Fruit fly (Drosophila melanogaster): ENCODE data around the gene Alp11.

Gene Alp11

DNA sequence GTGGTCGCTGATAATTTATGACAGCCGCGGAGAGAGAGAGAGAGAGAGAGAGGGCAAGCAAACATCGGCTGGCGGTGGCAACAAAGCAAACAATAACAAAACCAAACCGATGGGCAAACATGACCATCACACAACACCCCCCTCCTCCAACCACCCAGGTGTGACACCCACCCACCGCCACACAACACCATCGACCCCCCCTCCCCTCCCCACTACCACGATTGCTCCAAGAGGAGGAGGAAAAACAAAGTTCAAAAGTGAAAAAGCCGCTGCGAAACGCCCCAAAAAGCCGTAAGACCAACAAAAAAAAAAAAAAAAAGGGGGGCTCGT lies 32.1 kb downstream of the Alp11 start (continued):
- TF ChIP-seq exex (tag; optimal IDR thresholded peaks at IDR 0.05) (no peak), CG12744 (GFP tag; optimal IDR thresholded peaks at IDR 0.05) (no peak), ERR (GFP tag; optimal IDR thresholded peaks at IDR 0.05) (no peak), HmgD (GFP tag; optimal IDR thresholded peaks at IDR 0.05) (no peak), BtbVII (GFP tag; optimal IDR thresholded peaks at IDR 0.05) (peak; percentile 23), dimm (GFP tag; IDR thresholded peaks at IDR 0.05) (no peak), CoRest (tag; optimal IDR thresholded peaks at IDR 0.05) (peak; percentile 0), croc (GFP tag; conservative IDR thresholded peaks at IDR 0.05) (0 out of 3 replicates have a peak, but pooled peaks have one; percentile 1), ATbp (GFP tag; optimal IDR thresholded peaks at IDR 0.05) (peak; percentile 35), zen2 (GFP tag; IDR thresholded peaks at IDR 0.05; ENCODE audit: partially characterized antibody) (no peak), CG8478 (optimal IDR thresholded peaks at IDR 0.05) (no peak), bowl (GFP tag; IDR thresholded peaks at IDR 0.05) (no peak), CG4424 (GFP tag; optimal IDR thresholded peaks at IDR 0.05) (no peak), gt (GFP tag; IDR thresholded peaks at IDR 0.05) (no peak), CG7556 (GFP tag; optimal IDR thresholded peaks at IDR 0.05) (peak; percentile 0), CG30020 (tag; optimal IDR thresholded peaks at IDR 0.05) (no peak), CG11504 (tag; optimal IDR thresholded peaks at IDR 0.05) (peak; percentile 68), dmrt11E (tag; optimal IDR thresholded peaks at IDR 0.05) (peak; percentile 2), CG4404 (GFP tag; IDR thresholded peaks at IDR 0.05) (0 out of 2 replicates have a peak, but pooled peaks have one; percentile 3), Hr78 (GFP tag; optimal IDR thresholded peaks at IDR 0.05) (peak in 1 of 2 experiments; percentile 85), CG2129 (GFP tag; IDR thresholded peaks at IDR 0.05; ENCODE audit: partially characterized antibody) (no peak), gfzf (GFP tag; optimal IDR thresholded peaks at IDR 0.05) (no peak), Dp (GFP tag; optimal IDR thresholded peaks at IDR 0.05) (no peak), CrebB (tag; optimal IDR thresholded peaks at IDR 0.05) (peak; percentile 1), CG3838 (GFP tag; optimal IDR thresholded peaks at IDR 0.05) (no peak), so (GFP tag; IDR thresholded peaks at IDR 0.05) (no peak), CG17186 (GFP tag; optimal IDR thresholded peaks at IDR 0.05) (peak; percentile 6), nom (GFP tag; optimal IDR thresholded peaks at IDR 0.05) (no peak), CG43689 (GFP tag; IDR thresholded peaks at IDR 0.05) (0 out of 2 replicates have a peak, but pooled peaks have one; percentile 2), Hsf (GFP tag; optimal IDR thresholded peaks at IDR 0.05) (no peak), z (GFP tag; IDR thresholded peaks at IDR 0.05) (0 out of 3 replicates have a peak, but pooled peaks have one; percentile 41), CG10366 (GFP tag; IDR thresholded peaks at IDR 0.05) (no peak), HLHmδ (GFP tag; optimal IDR thresholded peaks at IDR 0.05) (peak; percentile 78), crol (GFP tag; IDR thresholded peaks at IDR 0.05) (peak; percentile 79), tna (GFP tag; IDR thresholded peaks at IDR 0.05; ENCODE audit: partially characterized antibody) (no peak), ase (GFP tag; IDR thresholded peaks at IDR 0.05) (no peak), caup (GFP tag; optimal IDR thresholded peaks at IDR 0.05; ENCODE audit: severe bottlenecking) (no peak), onecut (GFP tag; IDR thresholded peaks at IDR 0.05) (no peak; the same call in 1 of the 2 replicates), run (tag; optimal IDR thresholded peaks at IDR 0.05) (peak; percentile 34), Vsx1 (GFP tag; optimal IDR thresholded peaks at IDR 0.05) (peak; percentile 23), Side (GFP tag; optimal IDR thresholded peaks at IDR 0.05) (no peak), Chrac-16 (GFP tag; optimal IDR thresholded peaks at IDR 0.05) (no peak)

All from whole organism, embryonic.